Fruit fly (Drosophila melanogaster): ENCODE results near the gene CG12121.

dm6 chrX:9272830-9273507, 40.8 kb upstream of the CG12121 start, which contains the start of the genes Cfp1 and Aladin:
- TF ChIP-seq lola (GFP tag; optimal IDR thresholded peaks at IDR 0.05) (no peak), GATAd (GFP tag; optimal IDR thresholded peaks at IDR 0.05) (no peak), woc (GFP tag; optimal IDR thresholded peaks at IDR 0.05) (no peak), Hr78 (GFP tag; optimal IDR thresholded peaks at IDR 0.05) (no peak), Dfd (GFP tag; optimal IDR thresholded peaks at IDR 0.05) (no peak), jim (GFP tag; optimal IDR thresholded peaks at IDR 0.05) (no peak), psq (GFP tag; optimal IDR thresholded peaks at IDR 0.05) (no peak), pan (optimal IDR thresholded peaks at IDR 0.05) (no peak), fru (GFP tag; optimal IDR thresholded peaks at IDR 0.05) (no peak), CG32264 (GFP tag; optimal IDR thresholded peaks at IDR 0.05) (no peak)
